Worm (Caenorhabditis elegans): ENCODE data around the gene ins-23.

The ins-23 gene

DNA sequence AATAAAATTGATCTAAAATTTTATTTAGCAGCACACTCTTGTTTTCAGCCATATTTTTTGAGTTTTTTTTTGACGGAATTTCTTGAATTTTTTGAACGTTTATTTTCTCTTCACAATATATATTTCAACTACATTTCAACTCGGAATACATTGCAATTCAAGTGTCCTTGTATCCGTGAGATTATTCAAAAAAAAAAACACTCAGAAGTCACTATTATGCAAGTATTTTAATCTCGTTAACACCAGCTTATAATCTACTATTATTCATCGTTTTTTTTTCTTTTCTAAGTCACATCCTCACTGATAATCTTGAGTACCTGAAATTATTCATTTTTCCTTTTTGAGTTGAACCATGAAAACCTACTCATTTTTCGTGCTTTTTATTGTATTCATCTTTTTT lies 4.6 kb upstream of the ins-23 start, which contains the start of gene ins-21:
TSS of gene ins-21 (plus strand) at position 301 of the 400 bp plus-strand sequence.
- no peak for TF ChIP-seq unc-86 (tag; optimal IDR thresholded peaks at IDR 0.05)
- no peak for TF ChIP-seq odd-2 (tag; optimal IDR thresholded peaks at IDR 0.05)
- no peak for TF ChIP-seq ceh-22 (tag; optimal IDR thresholded peaks at IDR 0.05)
- no peak for TF ChIP-seq unc-55 (GFP tag; optimal IDR thresholded peaks at IDR 0.05)
- TF ChIP-seq ceh-6 (GFP tag; optimal IDR thresholded peaks at IDR 0.05), result no peak
- no peak for TF ChIP-seq ttx-3 (tag; optimal IDR thresholded peaks at IDR 0.05)
- no peak for TF ChIP-seq ets-4 (tag; optimal IDR thresholded peaks at IDR 0.05)
- no peak for TF ChIP-seq syd-9 (tag; optimal IDR thresholded peaks at IDR 0.05)
- TF ChIP-seq nhr-11 (tag; optimal IDR thresholded peaks at IDR 0.05), result no peak
- TF ChIP-seq ref-2 (tag; optimal IDR thresholded peaks at IDR 0.05), result no peak
- no peak for TF ChIP-seq sox-4 (tag; optimal IDR thresholded peaks at IDR 0.05)
- no peak for TF ChIP-seq lim-6 (tag; optimal IDR thresholded peaks at IDR 0.05)
- no peak for TF ChIP-seq pha-2 (tag; optimal IDR thresholded peaks at IDR 0.05)
- TF ChIP-seq pqm-1 (tag; optimal IDR thresholded peaks at IDR 0.05), result no peak
- no peak for TF ChIP-seq hlh-30 (tag; optimal IDR thresholded peaks at IDR 0.05; ENCODE audit: insufficient read depth)
- TF ChIP-seq ceh-24 (tag; optimal IDR thresholded peaks at IDR 0.05), result no peak
- TF ChIP-seq ceh-18 (tag; optimal IDR thresholded peaks at IDR 0.05), result no peak
- no peak for TF ChIP-seq zip-5 (tag; optimal IDR thresholded peaks at IDR 0.05)

DNA sequence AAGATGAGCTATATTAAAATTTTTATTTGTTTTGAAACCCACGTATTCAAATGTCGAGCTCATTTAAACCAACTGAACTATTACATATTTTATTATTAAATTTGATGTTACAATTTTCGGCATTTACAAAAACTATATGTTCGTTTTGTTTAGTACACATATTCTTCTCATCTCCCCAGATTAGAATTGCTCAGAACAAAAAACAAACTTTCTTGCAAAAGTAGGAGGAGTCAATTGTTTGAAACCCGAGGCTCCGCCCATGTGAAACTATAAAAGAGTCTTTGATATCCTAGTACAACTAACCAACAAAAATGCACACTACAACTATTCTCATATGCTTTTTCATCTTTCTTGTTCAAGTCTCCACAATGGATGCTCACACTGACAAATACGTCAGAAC lies 2.1 kb upstream of the ins-23 start, which contains the start of gene ins-22:
TSS of gene ins-22 (plus strand) at position 301 of the 400 bp plus-strand sequence.
- no peak for TF ChIP-seq ceh-19 (GFP tag; optimal IDR thresholded peaks at IDR 0.05)
- TF ChIP-seq odd-2 (tag; optimal IDR thresholded peaks at IDR 0.05), result no peak
- no peak for TF ChIP-seq Y22D7AL.16 (tag; optimal IDR thresholded peaks at IDR 0.05)
- TF ChIP-seq pha-2 (tag; optimal IDR thresholded peaks at IDR 0.05), result no peak
- no peak for TF ChIP-seq eyg-1 (tag; optimal IDR thresholded peaks at IDR 0.05)
- no peak for TF ChIP-seq madf-2 (tag; optimal IDR thresholded peaks at IDR 0.05)

DNA sequence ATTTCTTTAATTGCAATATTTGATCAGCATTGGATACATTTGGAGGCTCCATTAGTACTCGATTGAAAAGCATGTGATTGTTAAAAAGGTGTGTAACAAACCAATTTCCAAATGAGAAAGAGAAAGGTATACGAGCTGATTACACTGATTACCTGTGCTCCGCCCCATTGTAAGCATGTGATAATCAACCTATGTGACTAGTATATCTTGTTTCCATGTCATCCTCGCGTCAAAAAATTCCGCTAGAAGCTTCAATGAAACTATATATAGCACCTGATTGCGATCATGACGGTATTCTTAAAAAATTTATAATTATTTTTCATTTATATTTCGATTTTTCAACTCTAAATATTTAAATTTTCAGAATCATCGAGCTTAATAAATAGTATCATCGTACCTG lies 2.5 kb downstream of the ins-23 start, which contains the start of gene M04D8.4:
TSS of gene M04D8.4 (minus strand) at position 101 of the 400 bp plus-strand sequence.
- TF ChIP-seq zip-5 (tag; optimal IDR thresholded peaks at IDR 0.05), result no peak
- TF ChIP-seq ztf-16 (tag; optimal IDR thresholded peaks at IDR 0.05), result no peak
- no peak for TF ChIP-seq tbx-2 (tag; optimal IDR thresholded peaks at IDR 0.05)
- TF ChIP-seq unc-42 (tag; optimal IDR thresholded peaks at IDR 0.05), result no peak
- TF ChIP-seq ceh-31 (tag; optimal IDR thresholded peaks at IDR 0.05), result no peak

DNA sequence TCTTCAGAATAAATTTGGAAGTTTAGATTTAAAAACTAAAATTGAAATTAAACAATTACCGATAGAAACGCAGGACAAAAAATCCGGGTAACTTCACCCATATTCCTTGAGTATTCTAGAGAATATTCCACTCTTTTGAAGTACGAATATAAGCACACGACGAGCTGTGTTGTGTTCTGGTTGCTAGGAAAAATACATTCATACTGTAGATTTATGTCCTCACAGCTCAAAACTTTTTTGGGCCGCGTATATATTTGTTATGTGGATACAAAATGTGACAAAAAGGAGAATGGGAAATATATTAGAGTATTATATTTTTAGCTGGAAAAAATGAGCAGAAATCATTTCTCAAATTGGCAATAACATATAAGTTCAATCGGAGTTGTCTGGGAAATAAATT lies 5.2 kb downstream of the ins-23 start, which contains the start of gene M04D8.5:
TSS of gene M04D8.5 (minus strand) at position 101 of the 400 bp plus-strand sequence.
- no peak for TF ChIP-seq ceh-19 (GFP tag; optimal IDR thresholded peaks at IDR 0.05)
- TF ChIP-seq hlh-30 (tag; optimal IDR thresholded peaks at IDR 0.05; ENCODE audit: insufficient read depth), result no peak
- no peak for TF ChIP-seq unc-86 (tag; optimal IDR thresholded peaks at IDR 0.05)
- no peak for TF ChIP-seq ztf-16 (tag; optimal IDR thresholded peaks at IDR 0.05)
- no peak for TF ChIP-seq ceh-6 (GFP tag; optimal IDR thresholded peaks at IDR 0.05)
- TF ChIP-seq ref-2 (tag; optimal IDR thresholded peaks at IDR 0.05), result no peak
- no peak for TF ChIP-seq sox-4 (tag; optimal IDR thresholded peaks at IDR 0.05)
- no peak for TF ChIP-seq elt-4 (tag; optimal IDR thresholded peaks at IDR 0.05)
- no peak for TF ChIP-seq gmeb-2 (tag; optimal IDR thresholded peaks at IDR 0.05)
- TF ChIP-seq pha-4 (tag; optimal IDR thresholded peaks at IDR 0.05), result no peak
- TF ChIP-seq rnt-1 (tag; optimal IDR thresholded peaks at IDR 0.05), result no peak
- no peak for TF ChIP-seq pha-2 (tag; optimal IDR thresholded peaks at IDR 0.05)
- no peak for TF ChIP-seq ceh-31 (tag; optimal IDR thresholded peaks at IDR 0.05)
- no peak for TF ChIP-seq nfya-1 (tag; optimal IDR thresholded peaks at IDR 0.05)
- no peak for TF ChIP-seq lin-11 (tag; optimal IDR thresholded peaks at IDR 0.05)
- TF ChIP-seq pax-1 (tag; optimal IDR thresholded peaks at IDR 0.05), result no peak
- no peak for TF ChIP-seq K02D7.2 (tag; optimal IDR thresholded peaks at IDR 0.05)
- TF ChIP-seq K09A11.1 (tag; optimal IDR thresholded peaks at IDR 0.05; ENCODE audit: insufficient read depth), result no peak
- no peak for TF ChIP-seq ceh-14 (tag; optimal IDR thresholded peaks at IDR 0.05)

Data from whole organism, late embryonic.